Fruit fly (Drosophila melanogaster) whole organism, embryonic: ENCODE measurements around the gene CG31710.

Source experiments
- Bgb ChIP-seq: fragments of 200-800 bp; sonication (Bioruptor generic); IDR thresholded peaks from 2 replicates; pipeline ENCODE4 v1.3.6; 2022; ENCODE audit warnings: missing biosample characterization, missing genetic modification characterization; ENCODE audit not compliant: partially characterized antibody
- CG10321 ChIP-seq: fragments of 200-800 bp; sonication (Bioruptor generic); IDR thresholded peaks from 2 replicates; pipeline ENCODE4 v1.3.6; 2022; ENCODE audit warnings: missing biosample characterization, missing genetic modification characterization
- CG11695 ChIP-seq: fragments of 200-800 bp; sonication (Bioruptor generic); IDR thresholded peaks from 3 replicates; pipeline ENCODE4 v1.3.6; 2022; ENCODE audit warnings: missing biosample characterization, missing genetic modification characterization
- CG13287 ChIP-seq: fragments of 200-800 bp; sonication (Bioruptor generic); IDR thresholded peaks from 2 replicates; pipeline ENCODE4 v1.3.6; 2022; ENCODE audit warnings: missing biosample characterization, missing genetic modification characterization; ENCODE audit not compliant: partially characterized antibody
- CG14441 ChIP-seq: fragments of 200-800 bp; sonication (Bioruptor generic); IDR thresholded peaks from 2 replicates; pipeline ENCODE4 v1.3.6; 2022; ENCODE audit warnings: missing biosample characterization, missing genetic modification characterization
- CG15514 ChIP-seq: fragments of 200-800 bp; sonication (Bioruptor generic); optimal IDR thresholded peaks from 3 replicates; lab custom pipeline; 2017; ENCODE audit warnings: missing biosample characterization, missing genetic modification characterization, mild to moderate bottlenecking, moderate library complexity, missing genetic modification reagents
- CG15601 ChIP-seq: fragments of 200-800 bp; sonication (Bioruptor generic); optimal IDR thresholded peaks from 3 replicates; lab custom pipeline; 2019; ENCODE audit warnings: missing biosample characterization, mild to moderate bottlenecking, missing genetic modification characterization, moderate library complexity
- CG17385 ChIP-seq: fragments of 200-800 bp; sonication (Bioruptor generic); optimal IDR thresholded peaks from 3 replicates; lab custom pipeline; 2018; ENCODE audit warnings: missing biosample characterization, mild to moderate bottlenecking, missing genetic modification characterization
- CG17829 ChIP-seq: fragments of 200-800 bp; optimal IDR thresholded peaks from 2 replicates; lab custom pipeline; 2019; ENCODE audit warnings: missing biosample characterization, mild to moderate bottlenecking, missing genetic modification characterization, moderate library complexity
- CG18619 ChIP-seq: fragments of 200-800 bp; sonication (Bioruptor generic); optimal IDR thresholded peaks from 3 replicates; lab custom pipeline; 2017; ENCODE audit warnings: missing biosample characterization, mild to moderate bottlenecking, missing genetic modification characterization
- CG2199 ChIP-seq: fragments of 200-800 bp; sonication (Bioruptor generic); IDR thresholded peaks from 3 replicates; pipeline ENCODE4 v1.3.6; 2022; ENCODE audit warnings: missing biosample characterization, missing genetic modification characterization
- CG2712 ChIP-seq: fragments of 200-800 bp; optimal IDR thresholded peaks from 3 replicates; lab custom pipeline; 2019; ENCODE audit warnings: missing biosample characterization, mild to moderate bottlenecking, missing genetic modification characterization, moderate library complexity
- CG42726 ChIP-seq: fragments of 200-800 bp; sonication (Bioruptor generic); IDR thresholded peaks from 2 replicates; pipeline ENCODE4 v1.3.6; 2022; ENCODE audit warnings: missing biosample characterization, missing genetic modification characterization; ENCODE audit not compliant: partially characterized antibody
- CG5180 ChIP-seq: fragments of 200-800 bp; sonication (Bioruptor generic); optimal IDR thresholded peaks from 3 replicates; lab custom pipeline; 2017; ENCODE audit warnings: missing biosample characterization, missing genetic modification characterization, mild to moderate bottlenecking, moderate library complexity, missing genetic modification reagents
- CG6765 ChIP-seq: fragments of 200-800 bp; sonication (Bioruptor generic); optimal IDR thresholded peaks from 3 replicates; lab custom pipeline; 2017; ENCODE audit warnings: missing biosample characterization, mild to moderate bottlenecking, missing genetic modification characterization
- CG6854 ChIP-seq: fragments of 200-800 bp; sonication (Bioruptor generic); optimal IDR thresholded peaks from 3 replicates; lab custom pipeline; 2017; ENCODE audit warnings: missing biosample characterization, mild to moderate bottlenecking, missing genetic modification characterization
- CG7963 ChIP-seq: fragments of 200-800 bp; sonication (Bioruptor generic); IDR thresholded peaks from 3 replicates; pipeline ENCODE4 v1.3.6; 2022; ENCODE audit warnings: missing biosample characterization, missing genetic modification characterization; ENCODE audit not compliant: partially characterized antibody
- CG8290 ChIP-seq, 3 experiments: fragments of 200-800 bp; sonication (Bioruptor generic); optimal IDR thresholded peaks; 2 replicates each; lab custom pipeline; 2016 to 2019; ENCODE audit warnings: missing biosample characterization in 3 of 3, missing genetic modification characterization in 3 of 3, mild to moderate bottlenecking in 2 of 3, moderate library complexity in 1 of 3
- Elba2 ChIP-seq: fragments of 200-800 bp; sonication (Bioruptor generic); optimal IDR thresholded peaks from 3 replicates; lab custom pipeline; 2016; ENCODE audit warnings: missing biosample characterization, missing genetic modification characterization
- Fer1 ChIP-seq: fragments of 200-800 bp; sonication (Bioruptor generic); optimal IDR thresholded peaks from 2 replicates; lab custom pipeline; 2017; ENCODE audit warnings: missing biosample characterization, mild to moderate bottlenecking, missing genetic modification characterization
- HLHmδ ChIP-seq: fragments of 200-800 bp; sonication (Bioruptor generic); optimal IDR thresholded peaks from 2 replicates; lab custom pipeline; 2018; ENCODE audit warnings: missing biosample characterization, mild to moderate bottlenecking, missing genetic modification characterization, moderate library complexity
- Jarid2 ChIP-seq: fragments of 200-800 bp; sonication (Bioruptor generic); optimal IDR thresholded peaks from 3 replicates; lab custom pipeline; 2017; ENCODE audit warnings: mild to moderate bottlenecking, missing biosample characterization, missing genetic modification reagents, missing genetic modification characterization
- MESR4 ChIP-seq: fragments of 200-800 bp; sonication (Bioruptor generic); optimal IDR thresholded peaks from 2 replicates; lab custom pipeline; 2018; ENCODE audit warnings: missing biosample characterization, mild to moderate bottlenecking, missing genetic modification characterization, moderate library complexity
- PHDP ChIP-seq: fragments of 200-800 bp; sonication (Bioruptor generic); optimal IDR thresholded peaks from 3 replicates; lab custom pipeline; 2018; ENCODE audit warnings: missing biosample characterization, mild to moderate bottlenecking, missing genetic modification characterization, moderate library complexity
- Rx ChIP-seq: fragments of 200-800 bp; sonication (Bioruptor generic); IDR thresholded peaks from 2 replicates; pipeline ENCODE4 v1.3.6; 2022; ENCODE audit warnings: missing biosample characterization, missing genetic modification characterization
- Trl ChIP-seq, 3 experiments: fragments of >200 bp in 2 of 3; fragments of 200-800 bp in 1 of 3; sonication (Bioruptor generic) in 1 of 3; optimal IDR thresholded peaks; 2 replicates in 1 of 3; 3 replicates in 2 of 3; lab custom pipeline; 2016 to 2017; ENCODE audit warnings: missing biosample characterization in 1 of 3, missing genetic modification characterization in 1 of 3
- YL-1 ChIP-seq: fragments of 200-800 bp; sonication (Bioruptor generic); optimal IDR thresholded peaks from 3 replicates; lab custom pipeline; 2017; ENCODE audit warnings: missing biosample characterization, mild to moderate bottlenecking, missing genetic modification characterization
- ac ChIP-seq: fragments of 200-800 bp; sonication (Bioruptor generic); optimal IDR thresholded peaks from 3 replicates; lab custom pipeline; 2017; ENCODE audit warnings: missing biosample characterization, mild to moderate bottlenecking, missing genetic modification characterization
- bsh ChIP-seq, 2 experiments: fragments of 200-800 bp; sonication (Bioruptor generic); optimal IDR thresholded peaks; 2 replicates each; lab custom pipeline; 2017 to 2018; ENCODE audit warnings: mild to moderate bottlenecking in 2 of 2, missing biosample characterization in 2 of 2, missing genetic modification characterization in 2 of 2, moderate library complexity in 1 of 2
- caup ChIP-seq: fragments of 200-800 bp; sonication (Bioruptor generic); optimal IDR thresholded peaks from 3 replicates; lab custom pipeline; 2017; ENCODE audit warnings: missing biosample characterization, mild to moderate bottlenecking, missing genetic modification characterization, moderate library complexity; ENCODE audit not compliant: severe bottlenecking
- chinmo ChIP-seq: fragments of 200-800 bp; sonication (Bioruptor generic); IDR thresholded peaks from 4 replicates; pipeline ENCODE4 v1.3.6; 2022; ENCODE audit warnings: missing biosample characterization, missing genetic modification characterization; ENCODE audit not compliant: partially characterized antibody
- chm ChIP-seq: fragments of 200-800 bp; sonication (Bioruptor generic); IDR thresholded peaks from 2 replicates; pipeline ENCODE4 v1.3.6; 2022; ENCODE audit warnings: missing biosample characterization, missing genetic modification characterization
- ci ChIP-seq: fragments of 200-800 bp; sonication (Bioruptor generic); IDR thresholded peaks from 3 replicates; pipeline ENCODE4 v1.3.6; 2022; ENCODE audit warnings: missing biosample characterization, missing genetic modification characterization
- dpn ChIP-seq, 2 experiments: fragments of 200-800 bp; sonication (Bioruptor generic); optimal IDR thresholded peaks; 3 replicates each; lab custom pipeline; 2016; ENCODE audit warnings: missing biosample characterization in 2 of 2, missing genetic modification characterization in 2 of 2
- eve ChIP-seq, 2 experiments: fragments of >200 bp; optimal IDR thresholded peaks; 2 replicates each; lab custom pipeline; 2017; ENCODE audit warnings: missing biosample characterization in 2 of 2, missing genetic modification characterization in 2 of 2
- exex ChIP-seq: fragments of 200-800 bp; sonication (Bioruptor generic); optimal IDR thresholded peaks from 4 replicates; lab custom pipeline; 2018; ENCODE audit warnings: missing biosample characterization, mild to moderate bottlenecking, missing genetic modification characterization, moderate library complexity
- hbn ChIP-seq: fragments of 200-800 bp; sonication (Bioruptor generic); IDR thresholded peaks from 2 replicates; pipeline ENCODE4 v1.3.6; 2022; ENCODE audit warnings: missing biosample characterization, missing genetic modification characterization; ENCODE audit not compliant: partially characterized antibody
- jing ChIP-seq: fragments of 200-800 bp; sonication (Bioruptor generic); optimal IDR thresholded peaks from 2 replicates; lab custom pipeline; 2018; ENCODE audit warnings: missing biosample characterization, mild to moderate bottlenecking, missing genetic modification characterization
- kni ChIP-seq: fragments of 200-800 bp; sonication (Bioruptor generic); optimal IDR thresholded peaks from 3 replicates; lab custom pipeline; 2017; ENCODE audit warnings: mild to moderate bottlenecking, missing biosample characterization, missing genetic modification reagents, missing genetic modification characterization
- mirr ChIP-seq: fragments of 200-800 bp; sonication (Bioruptor generic); optimal IDR thresholded peaks from 3 replicates; lab custom pipeline; 2018; ENCODE audit warnings: missing biosample characterization, mild to moderate bottlenecking, missing genetic modification characterization
- nom ChIP-seq: fragments of 200-800 bp; sonication (Bioruptor generic); optimal IDR thresholded peaks from 2 replicates; lab custom pipeline; 2017; ENCODE audit warnings: missing biosample characterization, missing genetic modification characterization, mild to moderate bottlenecking, moderate library complexity, missing genetic modification reagents
- pho ChIP-seq: fragments of 200-800 bp; sonication (Bioruptor generic); optimal IDR thresholded peaks from 2 replicates; lab custom pipeline; 2016; ENCODE audit warnings: missing biosample characterization, missing genetic modification characterization
- sd ChIP-seq: fragments of 200-800 bp; sonication (Bioruptor generic); optimal IDR thresholded peaks from 3 replicates; lab custom pipeline; 2018; ENCODE audit warnings: missing biosample characterization, mild to moderate bottlenecking, missing genetic modification characterization, moderate library complexity
- sens-2 ChIP-seq: fragments of 200-800 bp; sonication (Bioruptor generic); IDR thresholded peaks from 2 replicates; pipeline ENCODE4 v1.3.6; 2022; ENCODE audit warnings: missing biosample characterization, missing genetic modification characterization
- sob ChIP-seq: fragments of 200-800 bp; sonication (Bioruptor generic); IDR thresholded peaks from 2 replicates; pipeline ENCODE4 v1.3.6; 2022; ENCODE audit warnings: missing biosample characterization, missing genetic modification characterization
- sqz ChIP-seq: fragments of 200-800 bp; sonication (Bioruptor generic); optimal IDR thresholded peaks from 3 replicates; lab custom pipeline; 2018; ENCODE audit warnings: missing biosample characterization, mild to moderate bottlenecking, missing genetic modification characterization
- wek ChIP-seq: fragments of 200-800 bp; sonication (Bioruptor generic); optimal IDR thresholded peaks from 3 replicates; lab custom pipeline; 2018; ENCODE audit warnings: missing biosample characterization, mild to moderate bottlenecking, missing genetic modification characterization, moderate library complexity

CG31710 gene

dm6 chr2L:9705872-9706317 is at the start of gene CG31710:
TSS of gene CG31710 (minus strand) at chr2L:9705954.
- TF ChIP-seq Elba2 (GFP tag; lab: Kevin White, UChicago) (no peak), Jarid2 (GFP tag; lab: Kevin White, UChicago) (peak; percentile 89), Fer1 (peak; percentile 17), CG2199 (GFP tag; lab: Robert Waterston, UW) (peak; percentile 59; the same call in 1 of the 3 replicates), CG13287 (GFP tag; lab: Robert Waterston, UW) (peak; percentile 39; the same call in 1 of the 2 replicates), dpn (GFP tag; optimal IDR thresholded peaks at IDR 0.05; lab: Kevin White, UChicago) (no peak), CG10321 (GFP tag; lab: Robert Waterston, UW) (no peak), CG14441 (GFP tag; lab: Robert Waterston, UW) (no peak), sens-2 (GFP tag; lab: Robert Waterston, UW) (peak; percentile 18; the same call in 1 of the 2 replicates), CG11695 (GFP tag; lab: Robert Waterston, UW) (peak; percentile 7; the same call in 1 of the 3 replicates), bsh (GFP tag; optimal IDR thresholded peaks at IDR 0.05; lab: Kevin White, UChicago) (peak in 1 of 2 experiments; percentile 45), wek (GFP tag; lab: Kevin White, UChicago) (peak; percentile 37), CG17385 (GFP tag; lab: Kevin White, UChicago) (peak; percentile 22), CG5180 (GFP tag; lab: Kevin White, UChicago) (peak; percentile 23), eve (GFP tag; optimal IDR thresholded peaks at IDR 0.05; lab: Kevin White, UChicago) (peak in 1 of 2 experiments; percentile 43), caup (GFP tag; lab: Kevin White, UChicago) (no peak), ci (peak; percentile 27; the same call in 1 of the 3 replicates), CG2712 (peak; percentile 16), CG6765 (peak; percentile 15), CG8290 (GFP tag; optimal IDR thresholded peaks at IDR 0.05; lab: Kevin White, UChicago) (no peak), CG8290 (tag; optimal IDR thresholded peaks at IDR 0.05; lab: Kevin White, UChicago) (peak in 1 of 2 experiments; percentile 45), chm (GFP tag; lab: Robert Waterston, UW) (peak; percentile 59; the same call in 1 of the 2 replicates), mirr (GFP tag; lab: Kevin White, UChicago) (peak; percentile 22), PHDP (peak; percentile 28), CG15514 (GFP tag; lab: Kevin White, UChicago) (peak; percentile 20), kni (GFP tag; lab: Kevin White, UChicago) (peak; percentile 62), exex (peak; percentile 0), CG17829 (tag; lab: Kevin White, UChicago) (peak; percentile 5), CG18619 (no peak), hbn (GFP tag; lab: Robert Waterston, UW) (no peak), sob (GFP tag; lab: Robert Waterston, UW) (peak; percentile 28; the same call in 1 of the 2 replicates), CG42726 (GFP tag; lab: Robert Waterston, UW) (peak; percentile 59; the same call in 1 of the 2 replicates), CG15601 (peak; percentile 26), jing (GFP tag; lab: Kevin White, UChicago) (no peak), pho (GFP tag; lab: Kevin White, UChicago) (no peak), nom (GFP tag; lab: Kevin White, UChicago) (peak; percentile 40), Trl (optimal IDR thresholded peaks at IDR 0.05; lab: Kevin White, UChicago) (peak; percentile 39 to 59), Trl (GFP tag; optimal IDR thresholded peaks at IDR 0.05; lab: Kevin White, UChicago) (peak; percentile 5), chinmo (GFP tag; lab: Robert Waterston, UW) (peak; percentile 77; the same call in 1 of the 4 replicates), CG7963 (GFP tag; lab: Robert Waterston, UW) (0 out of 3 replicates have a peak, but pooled peaks have one; percentile 30), YL-1 (peak; percentile 49), sqz (peak; percentile 76), CG6854 (GFP tag; lab: Kevin White, UChicago) (peak; percentile 16), Rx (no peak), sd (tag; lab: Kevin White, UChicago) (peak; percentile 42), MESR4 (GFP tag; lab: Kevin White, UChicago) (peak; percentile 11), ac (no peak), HLHmδ (GFP tag; lab: Kevin White, UChicago) (peak; percentile 78), Bgb (peak; percentile 47; the same call in 1 of the 2 replicates)
